Fruit fly (Drosophila melanogaster): ENCODE measurements around the gene CG4558.

- no peak for TF ChIP-seq CG7101 (tag; optimal IDR thresholded peaks at IDR 0.05)
- TF ChIP-seq CG1620 (GFP tag; optimal IDR thresholded peaks at IDR 0.05) = no peak
- no peak for TF ChIP-seq Clk (GFP tag; optimal IDR thresholded peaks at IDR 0.05)
- TF ChIP-seq CG5204 (GFP tag; optimal IDR thresholded peaks at IDR 0.05) = no peak
- no peak for TF ChIP-seq cic (GFP tag; optimal IDR thresholded peaks at IDR 0.05)
- no peak for TF ChIP-seq CG7045 (GFP tag; optimal IDR thresholded peaks at IDR 0.05)
- TF ChIP-seq Crg-1 (GFP tag; optimal IDR thresholded peaks at IDR 0.05) = no peak
- no peak for TF ChIP-seq Hr96 (GFP tag; optimal IDR thresholded peaks at IDR 0.05)
- TF ChIP-seq toe (GFP tag; optimal IDR thresholded peaks at IDR 0.05) = no peak
- TF ChIP-seq Mnt (GFP tag; optimal IDR thresholded peaks at IDR 0.05) = no peak
- no peak for TF ChIP-seq kay (GFP tag; ENCODE audit: borderline replicate concordance)
These were observed 45.6 kb upstream of the CG4558 start for dm6 chrX:6803880-6804484.
